Fruit fly (Drosophila melanogaster): Measurements from ENCODE around the gene ND-B14.5A.

The ND-B14.5A gene

dm6 chrX:2123013-2123964 lies 49.0 kb upstream of the ND-B14.5A start, which contains the start of gene ph-d (continued):
- peak; percentile 46; the same call in 1 of the 2 replicates for TF ChIP-seq Bgb (GFP tag; IDR thresholded peaks at IDR 0.05; ENCODE audit: partially characterized antibody)
- no peak for TF ChIP-seq vnd (GFP tag; IDR thresholded peaks at IDR 0.05; ENCODE audit: partially characterized antibody)
- TF ChIP-seq CG6689 (GFP tag; IDR thresholded peaks at IDR 0.05) = 0 out of 2 replicates have a peak, but pooled peaks have one; percentile 26
- TF ChIP-seq sd (tag; optimal IDR thresholded peaks at IDR 0.05) = peak; percentile 82
- no peak for TF ChIP-seq CG8290 (GFP tag; optimal IDR thresholded peaks at IDR 0.05)
- TF ChIP-seq CG8290 (tag; optimal IDR thresholded peaks at IDR 0.05) = peak in 1 of 2 experiments; percentile 69
- TF ChIP-seq wdn (GFP tag; IDR thresholded peaks at IDR 0.05) = 0 out of 2 replicates have a peak, but pooled peaks have one; percentile 5
- TF ChIP-seq CG2202 (tag; optimal IDR thresholded peaks at IDR 0.05) = no peak
- no peak for TF ChIP-seq prd (optimal IDR thresholded peaks at IDR 0.05)
- TF ChIP-seq prd (GFP tag; IDR thresholded peaks at IDR 0.05) = peak; percentile 46; the same call in 2 of the 3 replicates
- TF ChIP-seq ewg (GFP tag; optimal IDR thresholded peaks at IDR 0.05) = peak; percentile 86
- TF ChIP-seq Deaf1 (tag; optimal IDR thresholded peaks at IDR 0.05) = peak; percentile 84
- TF ChIP-seq CG11560 (tag; IDR thresholded peaks at IDR 0.05) = no peak
- TF ChIP-seq ham (GFP tag; IDR thresholded peaks at IDR 0.05) = no peak
- TF ChIP-seq zen (tag; optimal IDR thresholded peaks at IDR 0.05) = no peak
- TF ChIP-seq ken (GFP tag; IDR thresholded peaks at IDR 0.05) = 0 out of 3 replicates have a peak, but pooled peaks have one; percentile 7
- no peak for TF ChIP-seq pita (GFP tag; optimal IDR thresholded peaks at IDR 0.05)
- no peak for TF ChIP-seq pho (GFP tag; optimal IDR thresholded peaks at IDR 0.05)
- peak; percentile 35 for TF ChIP-seq CG4424 (GFP tag; optimal IDR thresholded peaks at IDR 0.05)
- no peak for TF ChIP-seq gcm2 (GFP tag; optimal IDR thresholded peaks at IDR 0.05)
- TF ChIP-seq emc (GFP tag; optimal IDR thresholded peaks at IDR 0.05) = no peak
- no peak for TF ChIP-seq hb (GFP tag; IDR thresholded peaks at IDR 0.05; ENCODE audit: partially characterized antibody)
- no peak for TF ChIP-seq CG1233 (GFP tag; optimal IDR thresholded peaks at IDR 0.05)
- TF ChIP-seq onecut (GFP tag; IDR thresholded peaks at IDR 0.05) = peak; percentile 19; the same call in 1 of the 2 replicates
- no peak for TF ChIP-seq CG1024 (GFP tag; IDR thresholded peaks at IDR 0.05)
- peak; percentile 1 for TF ChIP-seq CG3065 (GFP tag; optimal IDR thresholded peaks at IDR 0.05)
- TF ChIP-seq pros (GFP tag; optimal IDR thresholded peaks at IDR 0.05) = peak; percentile 100
- no peak for TF ChIP-seq CG2129 (GFP tag; IDR thresholded peaks at IDR 0.05; ENCODE audit: partially characterized antibody)
- TF ChIP-seq Dek (tag; optimal IDR thresholded peaks at IDR 0.05) = peak; percentile 29
- TF ChIP-seq nom (GFP tag; optimal IDR thresholded peaks at IDR 0.05) = peak; percentile 88
- TF ChIP-seq CG2889 (GFP tag; IDR thresholded peaks at IDR 0.05) = no peak
- no peak for TF ChIP-seq repo (GFP tag; optimal IDR thresholded peaks at IDR 0.05)
- TF ChIP-seq CG7271 (tag; optimal IDR thresholded peaks at IDR 0.05) = no peak
- TF ChIP-seq CG17359 (tag; optimal IDR thresholded peaks at IDR 0.05) = peak; percentile 53
- no peak for TF ChIP-seq ato (GFP tag; IDR thresholded peaks at IDR 0.05; ENCODE audit: partially characterized antibody)
- TF ChIP-seq CG14014 (GFP tag; IDR thresholded peaks at IDR 0.05) = no peak
- TF ChIP-seq Fer3 (tag; optimal IDR thresholded peaks at IDR 0.05) = peak; percentile 31
- TF ChIP-seq NfI (GFP tag; optimal IDR thresholded peaks at IDR 0.05) = peak; percentile 31
- 0 out of 2 replicates have a peak, but pooled peaks have one; percentile 12 for TF ChIP-seq CG8765 (GFP tag; IDR thresholded peaks at IDR 0.05)
- TF ChIP-seq CG17802 (tag; optimal IDR thresholded peaks at IDR 0.05) = peak; percentile 4
- TF ChIP-seq CG18262 (tag; optimal IDR thresholded peaks at IDR 0.05) = peak; percentile 59
- no peak for TF ChIP-seq Hmx (GFP tag; optimal IDR thresholded peaks at IDR 0.05)
- TF ChIP-seq bcd (GFP tag; optimal IDR thresholded peaks at IDR 0.05) = peak; percentile 19
- no peak; the same call in 2 of the 3 replicates for TF ChIP-seq Mrtf (GFP tag; IDR thresholded peaks at IDR 0.05)
- no peak for TF ChIP-seq CG11093 (GFP tag; IDR thresholded peaks at IDR 0.05)
- peak; percentile 13 for TF ChIP-seq pzg (GFP tag; optimal IDR thresholded peaks at IDR 0.05)
- peak; percentile 5 for TF ChIP-seq cwo (GFP tag; optimal IDR thresholded peaks at IDR 0.05)
- TF ChIP-seq insv (GFP tag; optimal IDR thresholded peaks at IDR 0.05) = peak in 1 of 2 experiments; percentile 17
